Worm (Caenorhabditis elegans) whole organism, L2 larva: ENCODE data around the gene selt-1.2.
A peak's percentile ranks its signal among the peaks of the same experiment; 100 is the strongest.

ENCODE experiments used
- C34F6.9 ChIP-seq: fragments of 150-350 bp; optimal IDR thresholded peaks from 2 replicates; lab custom pipeline; 2014; ENCODE audit warnings: missing biosample characterization, missing genetic modification characterization
- F13H6.1 ChIP-seq: sonication (generic microtip); optimal IDR thresholded peaks from 2 replicates; lab custom pipeline; 2016; ENCODE audit warnings: missing genetic modification characterization, missing compliant biosample characterization
- R02D3.7 ChIP-seq: fragments of 150-350 bp; optimal IDR thresholded peaks from 2 replicates; lab custom pipeline; 2014; ENCODE audit warnings: missing biosample characterization, missing genetic modification characterization
- Y55F3AM.14 ChIP-seq: fragments of 200-800 bp; sonication (Bioruptor generic); optimal IDR thresholded peaks from 2 replicates; lab custom pipeline; 2018; ENCODE audit warnings: mild to moderate bottlenecking, missing genetic modification characterization, missing compliant biosample characterization
- ZK546.5 ChIP-seq: sonication (generic microtip); optimal IDR thresholded peaks from 2 replicates; lab custom pipeline; 2017; ENCODE audit warnings: missing biosample characterization, missing genetic modification characterization
- aly-2 ChIP-seq: fragments of 150-350 bp; optimal IDR thresholded peaks from 2 replicates; lab custom pipeline; 2014; ENCODE audit warnings: missing biosample characterization, missing genetic modification characterization
- ama-1 ChIP-seq: fragments of 150-350 bp; optimal IDR thresholded peaks from 2 replicates; lab custom pipeline; 2018; ENCODE audit warnings: inconsistent platforms
- blmp-1 ChIP-seq: sonication (generic microtip); optimal IDR thresholded peaks from 2 replicates; lab custom pipeline; 2017; ENCODE audit warnings: missing genetic modification characterization, mild to moderate bottlenecking, missing compliant biosample characterization, antibody characterized with exemption, moderate library complexity; ENCODE audit not compliant: insufficient read depth
- ceh-16 ChIP-seq: fragments of 150-350 bp; optimal IDR thresholded peaks from 2 replicates; lab custom pipeline; 2014; ENCODE audit warnings: missing biosample characterization, missing genetic modification characterization
- ceh-82 ChIP-seq: fragments of 150-350 bp; optimal IDR thresholded peaks from 2 replicates; lab custom pipeline; 2014; ENCODE audit warnings: missing biosample characterization, missing genetic modification characterization
- crh-2 ChIP-seq: sonication (generic microtip); optimal IDR thresholded peaks from 2 replicates; lab custom pipeline; 2017; ENCODE audit warnings: missing biosample characterization, missing genetic modification characterization
- dmd-4 ChIP-seq: sonication (generic microtip); optimal IDR thresholded peaks from 2 replicates; lab custom pipeline; 2017; ENCODE audit warnings: missing biosample characterization, missing genetic modification characterization
- egl-27 ChIP-seq: sonication (generic microtip); optimal IDR thresholded peaks from 3 replicates; lab custom pipeline; 2017; ENCODE audit warnings: missing biosample characterization, missing genetic modification reagents, missing genetic modification characterization
- elt-1 ChIP-seq: fragments of 150-350 bp; optimal IDR thresholded peaks from 2 replicates; lab custom pipeline; 2014; ENCODE audit warnings: missing biosample characterization, missing genetic modification characterization
- fos-1 ChIP-seq: fragments of 150-350 bp; optimal IDR thresholded peaks from 2 replicates; lab custom pipeline; 2014; ENCODE audit warnings: missing biosample characterization, missing genetic modification characterization
- gmeb-1 ChIP-seq: fragments of 150-350 bp; optimal IDR thresholded peaks from 2 replicates; lab custom pipeline; 2014; ENCODE audit warnings: missing biosample characterization, missing genetic modification characterization
- lin-11 ChIP-seq: fragments of 150-350 bp; sonication (generic microtip); optimal IDR thresholded peaks from 2 replicates; lab custom pipeline; 2014; ENCODE audit warnings: missing biosample characterization, missing genetic modification characterization, inconsistent platforms, mixed read lengths
- lin-13 ChIP-seq: fragments of 150-350 bp; optimal IDR thresholded peaks from 2 replicates; lab custom pipeline; 2014; ENCODE audit warnings: missing biosample characterization, missing genetic modification reagents, missing genetic modification characterization
- lin-39 ChIP-seq: fragments of 150-350 bp; optimal IDR thresholded peaks from 2 replicates; lab custom pipeline; 2014; ENCODE audit warnings: missing biosample characterization, missing genetic modification reagents, missing genetic modification characterization
- lsy-2 ChIP-seq, 2 experiments: fragments of 150-350 bp in 1 of 2; sonication (generic microtip) in 1 of 2; optimal IDR thresholded peaks; 2 replicates each; lab custom pipeline; 2014 to 2017; ENCODE audit warnings: missing biosample characterization in 2 of 2, missing genetic modification characterization in 2 of 2
- mab-5 ChIP-seq: fragments of 150-350 bp; optimal IDR thresholded peaks from 2 replicates; lab custom pipeline; 2014; ENCODE audit warnings: missing biosample characterization, missing genetic modification characterization
- mbf-1 ChIP-seq: sonication (generic microtip); optimal IDR thresholded peaks from 2 replicates; lab custom pipeline; 2017; ENCODE audit warnings: missing biosample characterization, missing genetic modification characterization
- mdl-1 ChIP-seq, 2 experiments: fragments of 150-350 bp in 1 of 2; sonication (generic microtip) in 1 of 2; optimal IDR thresholded peaks; 2 replicates each; lab custom pipeline; 2017; ENCODE audit warnings: missing biosample characterization in 2 of 2, missing genetic modification characterization in 2 of 2
- nhr-11 ChIP-seq: fragments of 150-350 bp; optimal IDR thresholded peaks from 2 replicates; lab custom pipeline; 2014; ENCODE audit warnings: missing biosample characterization, missing genetic modification characterization
- nhr-12 ChIP-seq: fragments of 150-350 bp; optimal IDR thresholded peaks from 2 replicates; lab custom pipeline; 2014; ENCODE audit warnings: missing biosample characterization, missing genetic modification characterization
- nhr-129 ChIP-seq: fragments of 150-350 bp; optimal IDR thresholded peaks from 2 replicates; lab custom pipeline; 2014; ENCODE audit warnings: missing biosample characterization, missing genetic modification characterization
- nhr-21 ChIP-seq: fragments of 150-350 bp; optimal IDR thresholded peaks from 2 replicates; lab custom pipeline; 2014; ENCODE audit warnings: missing biosample characterization, missing genetic modification characterization
- nhr-23 ChIP-seq: fragments of 150-350 bp; optimal IDR thresholded peaks from 2 replicates; lab custom pipeline; 2014; ENCODE audit warnings: missing biosample characterization, missing genetic modification reagents, missing genetic modification characterization
- nhr-237 ChIP-seq: fragments of 150-350 bp; optimal IDR thresholded peaks from 2 replicates; lab custom pipeline; 2014; ENCODE audit warnings: missing biosample characterization, missing genetic modification characterization
- nhr-25 ChIP-seq: fragments of 150-350 bp; sonication (generic microtip); optimal IDR thresholded peaks from 3 replicates; lab custom pipeline; 2014; ENCODE audit warnings: missing biosample characterization, missing genetic modification characterization
- nhr-6 ChIP-seq: fragments of 150-350 bp; optimal IDR thresholded peaks from 2 replicates; lab custom pipeline; 2014; ENCODE audit warnings: missing biosample characterization, missing genetic modification characterization
- peb-1 ChIP-seq: fragments of 150-350 bp; optimal IDR thresholded peaks from 2 replicates; lab custom pipeline; 2014; ENCODE audit warnings: missing biosample characterization, missing genetic modification characterization
- sem-4 ChIP-seq: fragments of 150-350 bp; optimal IDR thresholded peaks from 2 replicates; lab custom pipeline; 2014; ENCODE audit warnings: missing biosample characterization, missing genetic modification reagents, missing genetic modification characterization
- sma-3 ChIP-seq: sonication (generic microtip); optimal IDR thresholded peaks from 2 replicates; lab custom pipeline; 2016; ENCODE audit warnings: missing genetic modification reagents, missing genetic modification characterization, missing compliant biosample characterization
- sma-9 ChIP-seq, 2 experiments: fragments of 150-350 bp in 1 of 2; sonication (generic microtip) in 1 of 2; optimal IDR thresholded peaks; 2 replicates each; lab custom pipeline; 2014 to 2016; ENCODE audit warnings: missing genetic modification characterization in 2 of 2, mild to moderate bottlenecking in 1 of 2, missing biosample characterization in 1 of 2, missing compliant biosample characterization in 1 of 2, missing genetic modification reagents in 1 of 2, moderate library complexity in 1 of 2
- unc-39 ChIP-seq: fragments of 150-350 bp; optimal IDR thresholded peaks from 2 replicates; lab custom pipeline; 2014; ENCODE audit warnings: missing biosample characterization, missing genetic modification characterization
- unc-55 ChIP-seq: fragments of 150-350 bp; sonication (generic microtip); optimal IDR thresholded peaks from 3 replicates; lab custom pipeline; 2014; ENCODE audit warnings: missing biosample characterization, missing genetic modification reagents, missing genetic modification characterization
- unc-62 ChIP-seq: fragments of 150-350 bp; optimal IDR thresholded peaks from 2 replicates; lab custom pipeline; 2014; ENCODE audit warnings: missing biosample characterization, missing genetic modification reagents, missing genetic modification characterization
- zag-1 ChIP-seq: fragments of 150-350 bp; optimal IDR thresholded peaks from 2 replicates; lab custom pipeline; 2014; ENCODE audit warnings: missing biosample characterization, missing genetic modification characterization
- ztf-1 ChIP-seq: fragments of 200-800 bp; sonication (Bioruptor generic); conservative IDR thresholded peaks from 2 replicates; pipeline ENCODE4 v1.3.6; 2022; ENCODE audit warnings: missing genetic modification characterization, missing compliant biosample characterization
- ztf-11 ChIP-seq: sonication (generic microtip); optimal IDR thresholded peaks from 2 replicates; lab custom pipeline; 2017; ENCODE audit warnings: missing biosample characterization, missing genetic modification characterization
- ztf-4 ChIP-seq: fragments of 150-350 bp; optimal IDR thresholded peaks from 2 replicates; lab custom pipeline; 2014; ENCODE audit warnings: missing biosample characterization, missing genetic modification characterization

The selt-1.2 gene

ce11 chrV:10730824-10731416 is 16.2 kb downstream of the selt-1.2 start:
- TF ChIP-seq lsy-2 (tag; optimal IDR thresholded peaks at IDR 0.05; lab: Kevin White, UChicago) (peak in 1 of 2 experiments; percentile 5), nhr-21 (tag; lab: Kevin White, UChicago) (peak; percentile 5), crh-2 (tag; lab: Kevin White, UChicago) (no peak), nhr-11 (tag; lab: Kevin White, UChicago) (peak; percentile 28), F13H6.1 (tag; lab: Kevin White, UChicago) (peak; percentile 14)
- TF ChIP-seq, all 48 proteins: peak for 4

- peak; percentile 34 for TF ChIP-seq gmeb-1 (tag; lab: Kevin White, UChicago)
- TF ChIP-seq nhr-25 (tag; lab: Kevin White, UChicago) = peak; percentile 75
- TF ChIP-seq nhr-12 = no peak
- TF ChIP-seq egl-27 (tag; lab: Kevin White, UChicago) = peak; percentile 74
- no peak for TF ChIP-seq nhr-23 (tag; lab: Kevin White, UChicago)
- no peak for TF ChIP-seq aly-2 (tag; lab: Kevin White, UChicago)
- TF ChIP-seq mdl-1 (tag; optimal IDR thresholded peaks at IDR 0.05; lab: Kevin White, UChicago) = peak in 1 of 2 experiments; percentile 56
- TF ChIP-seq lin-13 (GFP tag; lab: Kevin White, UChicago) = no peak
- TF ChIP-seq R02D3.7 (tag; lab: Kevin White, UChicago) = no peak
- TF ChIP-seq sma-9 (GFP tag; optimal IDR thresholded peaks at IDR 0.05; lab: Kevin White, UChicago) = peak; percentile 93
- no peak for TF ChIP-seq sma-9 (tag; optimal IDR thresholded peaks at IDR 0.05; lab: Kevin White, UChicago)
- TF ChIP-seq lsy-2 (tag; optimal IDR thresholded peaks at IDR 0.05; lab: Kevin White, UChicago) = peak in 1 of 2 experiments; percentile 17
- TF ChIP-seq lin-11 (tag; lab: Kevin White, UChicago) = no peak
- peak; percentile 78 for TF ChIP-seq Y55F3AM.14 (GFP tag; lab: Kevin White, UChicago)
- TF ChIP-seq fos-1 (tag; lab: Kevin White, UChicago) = peak; percentile 23
- TF ChIP-seq nhr-6 (tag; lab: Kevin White, UChicago) = no peak
- no peak for TF ChIP-seq nhr-11 (tag; lab: Kevin White, UChicago)
- no peak for TF ChIP-seq ceh-16 (tag; lab: Kevin White, UChicago)
- peak; percentile 25 for TF ChIP-seq nhr-21 (tag; lab: Kevin White, UChicago)
- TF ChIP-seq mbf-1 (tag; lab: Kevin White, UChicago) = no peak
- peak; percentile 46 for TF ChIP-seq blmp-1 (tag; lab: Kevin White, UChicago)
- TF ChIP-seq ztf-4 = no peak
- peak; percentile 72 for TF ChIP-seq sma-3 (GFP tag; lab: Kevin White, UChicago)
- TF ChIP-seq crh-2 (tag; lab: Kevin White, UChicago) = peak; percentile 61
- TF ChIP-seq unc-39 (tag; lab: Kevin White, UChicago) = no peak
- TF ChIP-seq ztf-1 (GFP tag; lab: Robert Waterston, UW) = no peak
- peak; percentile 71 for TF ChIP-seq nhr-129 (tag; lab: Kevin White, UChicago)
- peak; percentile 60 for TF ChIP-seq F13H6.1 (tag; lab: Kevin White, UChicago)
Measured at ce11 chrV:10729456-10729904, 17.7 kb downstream of the selt-1.2 start.

- no peak for TF ChIP-seq lin-13 (GFP tag; lab: Kevin White, UChicago)
- no peak for TF ChIP-seq sma-3 (GFP tag; lab: Kevin White, UChicago)
- no peak for TF ChIP-seq ama-1 (lab: Kevin White, UChicago)
- TF ChIP-seq ceh-82 (tag; lab: Kevin White, UChicago) = no peak
- TF ChIP-seq crh-2 (tag; lab: Kevin White, UChicago) = no peak
- no peak for TF ChIP-seq elt-1 (tag; lab: Kevin White, UChicago)
- TF ChIP-seq fos-1 (tag; lab: Kevin White, UChicago) = peak; percentile 1
- TF ChIP-seq ztf-11 = no peak
- no peak for TF ChIP-seq ceh-16 (tag; lab: Kevin White, UChicago)
- no peak for TF ChIP-seq nhr-237 (tag; lab: Kevin White, UChicago)
- TF ChIP-seq nhr-129 (tag; lab: Kevin White, UChicago) = peak; percentile 65
- no peak for TF ChIP-seq peb-1 (tag; lab: Kevin White, UChicago)
- peak; percentile 70 for TF ChIP-seq unc-62 (GFP tag; lab: Kevin White, UChicago)
- peak; percentile 73 for TF ChIP-seq egl-27 (tag; lab: Kevin White, UChicago)
- no peak for TF ChIP-seq mbf-1 (tag; lab: Kevin White, UChicago)
- no peak for TF ChIP-seq unc-39 (tag; lab: Kevin White, UChicago)
- TF ChIP-seq dmd-4 = no peak
- no peak for TF ChIP-seq zag-1
- TF ChIP-seq nhr-25 (tag; lab: Kevin White, UChicago) = no peak
- TF ChIP-seq unc-55 (GFP tag; lab: Kevin White, UChicago) = no peak
- peak; percentile 87 for TF ChIP-seq F13H6.1 (tag; lab: Kevin White, UChicago)
- peak; percentile 44 for TF ChIP-seq nhr-21 (tag; lab: Kevin White, UChicago)
- peak; percentile 79 for TF ChIP-seq sem-4 (tag; lab: Kevin White, UChicago)
- TF ChIP-seq sma-9 (GFP tag; optimal IDR thresholded peaks at IDR 0.05; lab: Kevin White, UChicago) = peak; percentile 94
- peak; percentile 65 for TF ChIP-seq sma-9 (tag; optimal IDR thresholded peaks at IDR 0.05; lab: Kevin White, UChicago)
- TF ChIP-seq lin-39 (tag; lab: Kevin White, UChicago) = no peak
- peak; percentile 83 for TF ChIP-seq mab-5 (tag; lab: Kevin White, UChicago)
- TF ChIP-seq mdl-1 (tag; optimal IDR thresholded peaks at IDR 0.05; lab: Kevin White, UChicago) = no peak
- no peak for TF ChIP-seq Y55F3AM.14 (GFP tag; lab: Kevin White, UChicago)
- TF ChIP-seq lin-11 (tag; lab: Kevin White, UChicago) = no peak
- TF ChIP-seq ZK546.5 = no peak
- peak in 1 of 2 experiments; percentile 66 for TF ChIP-seq lsy-2 (tag; optimal IDR thresholded peaks at IDR 0.05; lab: Kevin White, UChicago)
- peak; percentile 27 for TF ChIP-seq C34F6.9 (tag; lab: Kevin White, UChicago)
- TF ChIP-seq nhr-11 (tag; lab: Kevin White, UChicago) = no peak
- TF ChIP-seq nhr-6 (tag; lab: Kevin White, UChicago) = peak; percentile 15
- no peak for TF ChIP-seq nhr-12
- no peak for TF ChIP-seq nhr-23 (tag; lab: Kevin White, UChicago)
- TF ChIP-seq, all 48 proteins: peak for 12
Measured at ce11 chrV:10727651-10728050, 19.5 kb downstream of the selt-1.2 start.
